Fruit fly (Drosophila melanogaster) whole organism, embryonic: ENCODE data around the gene dlg1.

ENCODE experiments used
- Awh ChIP-seq: fragments of 200-800 bp; sonication (Bioruptor generic); IDR thresholded peaks from 2 replicates; pipeline ENCODE4, ENCODE4 v1.3.6; 2022; ENCODE audit warnings: missing biosample characterization, missing genetic modification characterization
- CG10321 ChIP-seq: fragments of 200-800 bp; sonication (Bioruptor generic); IDR thresholded peaks from 2 replicates; pipeline ENCODE4 v1.3.6; 2022; ENCODE audit warnings: missing biosample characterization, missing genetic modification characterization
- CG11456 ChIP-seq: fragments of 200-800 bp; sonication (Bioruptor generic); IDR thresholded peaks from 3 replicates; pipeline ENCODE4 v1.3.6; 2022; ENCODE audit warnings: missing biosample characterization, missing genetic modification characterization
- CG11560 ChIP-seq: fragments of 200-800 bp; sonication (Bioruptor generic); IDR thresholded peaks from 3 replicates; pipeline ENCODE4 v1.3.6; 2022; ENCODE audit warnings: missing biosample characterization, missing genetic modification characterization
- CG11695 ChIP-seq: fragments of 200-800 bp; sonication (Bioruptor generic); IDR thresholded peaks from 3 replicates; pipeline ENCODE4 v1.3.6; 2022; ENCODE audit warnings: missing biosample characterization, missing genetic modification characterization
- CG12659 ChIP-seq: fragments of 200-800 bp; sonication (Bioruptor generic); optimal IDR thresholded peaks from 3 replicates; lab custom pipeline; 2017; ENCODE audit warnings: mild to moderate bottlenecking, missing biosample characterization, missing genetic modification reagents, missing genetic modification characterization
- CG13775 ChIP-seq: fragments of 200-800 bp; sonication (Bioruptor generic); optimal IDR thresholded peaks from 3 replicates; lab custom pipeline; 2017; ENCODE audit warnings: missing biosample characterization, mild to moderate bottlenecking, missing genetic modification characterization
- CG13894 ChIP-seq: fragments of 200-800 bp; sonication (Bioruptor generic); optimal IDR thresholded peaks from 3 replicates; lab custom pipeline; 2018; ENCODE audit warnings: missing biosample characterization, mild to moderate bottlenecking, missing genetic modification characterization, moderate library complexity
- CG14710 ChIP-seq: fragments of 200-800 bp; sonication (Bioruptor generic); optimal IDR thresholded peaks from 3 replicates; lab custom pipeline; 2019; ENCODE audit warnings: missing biosample characterization, mild to moderate bottlenecking, missing genetic modification characterization, moderate library complexity
- CG15696 ChIP-seq: fragments of 200-800 bp; sonication (Bioruptor generic); optimal IDR thresholded peaks from 2 replicates; lab custom pipeline; 2019; ENCODE audit warnings: missing biosample characterization, mild to moderate bottlenecking, missing genetic modification characterization, moderate library complexity
- CG1792 ChIP-seq: fragments of 200-800 bp; sonication (Bioruptor generic); optimal IDR thresholded peaks from 2 replicates; lab custom pipeline; 2016; ENCODE audit warnings: missing biosample characterization, missing genetic modification characterization
- CG2202 ChIP-seq: fragments of 200-800 bp; sonication (Bioruptor generic); optimal IDR thresholded peaks from 2 replicates; lab custom pipeline; 2018; ENCODE audit warnings: missing biosample characterization, mild to moderate bottlenecking, missing genetic modification characterization
- CG31388 ChIP-seq: fragments of 200-800 bp; sonication (Bioruptor generic); optimal IDR thresholded peaks from 2 replicates; lab custom pipeline; 2016; ENCODE audit warnings: missing biosample characterization, missing genetic modification characterization
- CG34224 ChIP-seq: fragments of 200-800 bp; sonication (Bioruptor generic); IDR thresholded peaks from 3 replicates; pipeline ENCODE4 v1.3.6; 2022; ENCODE audit warnings: missing biosample characterization, missing genetic modification characterization; ENCODE audit not compliant: partially characterized antibody
- CG4854 ChIP-seq: fragments of 200-800 bp; sonication (Bioruptor generic); optimal IDR thresholded peaks from 2 replicates; lab custom pipeline; 2016; ENCODE audit warnings: missing biosample characterization, missing genetic modification characterization, inconsistent platforms
- CG6689 ChIP-seq: fragments of 200-800 bp; sonication (Bioruptor generic); IDR thresholded peaks from 2 replicates; pipeline ENCODE4 v1.3.6; 2022; ENCODE audit warnings: missing biosample characterization, missing genetic modification characterization
- CG6854 ChIP-seq: fragments of 200-800 bp; sonication (Bioruptor generic); optimal IDR thresholded peaks from 3 replicates; lab custom pipeline; 2017; ENCODE audit warnings: missing biosample characterization, mild to moderate bottlenecking, missing genetic modification characterization
- CG7357 ChIP-seq: fragments of 200-800 bp; sonication (Bioruptor generic); IDR thresholded peaks from 3 replicates; pipeline ENCODE4 v1.3.6; 2022; ENCODE audit warnings: missing biosample characterization, missing genetic modification characterization
- CG7839 ChIP-seq: fragments of 200-800 bp; sonication (Bioruptor generic); optimal IDR thresholded peaks from 3 replicates; lab custom pipeline; 2018; ENCODE audit warnings: missing biosample characterization, mild to moderate bottlenecking, missing genetic modification characterization, moderate library complexity
- CG9215 ChIP-seq: fragments of 200-800 bp; sonication (Bioruptor generic); IDR thresholded peaks from 2 replicates; pipeline ENCODE4 v1.3.6; 2022; ENCODE audit warnings: missing biosample characterization, missing genetic modification characterization
- CoRest ChIP-seq: fragments of 200-800 bp; sonication (Bioruptor generic); optimal IDR thresholded peaks from 3 replicates; lab custom pipeline; 2018; ENCODE audit warnings: missing biosample characterization, mild to moderate bottlenecking, missing genetic modification characterization, moderate library complexity
- Dbx ChIP-seq: fragments of 200-800 bp; sonication (Bioruptor generic); IDR thresholded peaks from 3 replicates; pipeline ENCODE4 v1.3.6; 2022; ENCODE audit warnings: missing biosample characterization, missing genetic modification characterization
- Dfd ChIP-seq, 2 experiments: fragments of >200 bp; optimal IDR thresholded peaks; 2 replicates each; lab custom pipeline; 2017; ENCODE audit warnings: missing biosample characterization in 2 of 2, missing genetic modification characterization in 2 of 2
- Hr39 ChIP-seq: fragments of >200 bp; optimal IDR thresholded peaks from 2 replicates; lab custom pipeline; 2017
- Kr ChIP-seq: fragments of 200-800 bp; sonication (Bioruptor generic); optimal IDR thresholded peaks from 2 replicates; lab custom pipeline; 2017; ENCODE audit warnings: missing biosample characterization, mild to moderate bottlenecking, missing genetic modification characterization
- MESR4 ChIP-seq: fragments of 200-800 bp; sonication (Bioruptor generic); optimal IDR thresholded peaks from 2 replicates; lab custom pipeline; 2018; ENCODE audit warnings: missing biosample characterization, mild to moderate bottlenecking, missing genetic modification characterization, moderate library complexity
- Rx ChIP-seq: fragments of 200-800 bp; sonication (Bioruptor generic); IDR thresholded peaks from 2 replicates; pipeline ENCODE4 v1.3.6; 2022; ENCODE audit warnings: missing biosample characterization, missing genetic modification characterization
- Spps ChIP-seq: fragments of 200-800 bp; sonication (Bioruptor generic); optimal IDR thresholded peaks from 2 replicates; lab custom pipeline; 2018; ENCODE audit warnings: missing biosample characterization, mild to moderate bottlenecking, missing genetic modification characterization
- Trl ChIP-seq, 3 experiments: fragments of >200 bp in 2 of 3; fragments of 200-800 bp in 1 of 3; sonication (Bioruptor generic) in 1 of 3; optimal IDR thresholded peaks; 2 replicates in 1 of 3; 3 replicates in 2 of 3; lab custom pipeline; 2016 to 2017; ENCODE audit warnings: missing biosample characterization in 1 of 3, missing genetic modification characterization in 1 of 3
- amos ChIP-seq: fragments of 200-800 bp; sonication (Bioruptor generic); IDR thresholded peaks from 2 replicates; pipeline ENCODE4 v1.3.6; 2022; ENCODE audit warnings: missing biosample characterization, missing genetic modification characterization; ENCODE audit not compliant: partially characterized antibody
- ap ChIP-seq: fragments of 200-800 bp; sonication (Bioruptor generic); IDR thresholded peaks from 2 replicates; pipeline ENCODE4 v1.3.6; 2022; ENCODE audit warnings: missing biosample characterization, missing genetic modification characterization
- bowl ChIP-seq: fragments of 200-800 bp; sonication (Bioruptor generic); IDR thresholded peaks from 2 replicates; pipeline ENCODE4 v1.3.6; 2022; ENCODE audit warnings: missing biosample characterization, missing genetic modification characterization
- cwo ChIP-seq: fragments of 200-800 bp; sonication (Bioruptor generic); optimal IDR thresholded peaks from 3 replicates; lab custom pipeline; 2017; ENCODE audit warnings: missing biosample characterization, missing genetic modification characterization, mild to moderate bottlenecking, moderate library complexity, missing genetic modification reagents
- da ChIP-seq: fragments of 200-800 bp; sonication (Bioruptor generic); optimal IDR thresholded peaks from 2 replicates; lab custom pipeline; 2016; ENCODE audit warnings: missing biosample characterization, missing genetic modification characterization
- dati ChIP-seq: fragments of 200-800 bp; sonication (Bioruptor generic); IDR thresholded peaks from 2 replicates; pipeline ENCODE4 v1.3.6; 2022; ENCODE audit warnings: missing biosample characterization, missing genetic modification characterization
- dmrt11E ChIP-seq: fragments of 200-800 bp; sonication (Bioruptor generic); optimal IDR thresholded peaks from 3 replicates; lab custom pipeline; 2018; ENCODE audit warnings: missing biosample characterization, mild to moderate bottlenecking, missing genetic modification characterization, moderate library complexity
- emc ChIP-seq: fragments of 200-800 bp; sonication (Bioruptor generic); optimal IDR thresholded peaks from 2 replicates; lab custom pipeline; 2016; ENCODE audit warnings: missing biosample characterization, missing genetic modification characterization
- fd102C ChIP-seq: fragments of 200-800 bp; sonication (Bioruptor generic); optimal IDR thresholded peaks from 2 replicates; lab custom pipeline; 2018; ENCODE audit warnings: missing biosample characterization, mild to moderate bottlenecking, missing genetic modification characterization, moderate library complexity
- gcm2 ChIP-seq: fragments of 200-800 bp; sonication (Bioruptor generic); optimal IDR thresholded peaks from 2 replicates; lab custom pipeline; 2016; ENCODE audit warnings: missing biosample characterization, missing genetic modification characterization
- hbn ChIP-seq: fragments of 200-800 bp; sonication (Bioruptor generic); IDR thresholded peaks from 2 replicates; pipeline ENCODE4 v1.3.6; 2022; ENCODE audit warnings: missing biosample characterization, missing genetic modification characterization; ENCODE audit not compliant: partially characterized antibody
- lmd ChIP-seq: fragments of 200-800 bp; sonication (Bioruptor generic); IDR thresholded peaks from 2 replicates; pipeline ENCODE4 v1.3.6; 2022; ENCODE audit warnings: missing biosample characterization, missing genetic modification characterization
- onecut ChIP-seq: fragments of 200-800 bp; sonication (Bioruptor generic); IDR thresholded peaks from 2 replicates; pipeline ENCODE4 v1.3.6; 2022; ENCODE audit warnings: missing biosample characterization, missing genetic modification characterization
- phol ChIP-seq: fragments of 200-800 bp; sonication (Bioruptor generic); optimal IDR thresholded peaks from 3 replicates; lab custom pipeline; 2018; ENCODE audit warnings: missing biosample characterization, mild to moderate bottlenecking, missing genetic modification characterization, moderate library complexity
- ranshi ChIP-seq: fragments of 200-800 bp; sonication (Bioruptor generic); IDR thresholded peaks from 2 replicates; pipeline ENCODE4 v1.3.6; 2022; ENCODE audit warnings: missing biosample characterization, missing genetic modification characterization
- seq ChIP-seq: fragments of 200-800 bp; sonication (Bioruptor generic); IDR thresholded peaks from 2 replicates; pipeline ENCODE4 v1.3.6; 2022; ENCODE audit warnings: missing biosample characterization, missing genetic modification characterization
- sr ChIP-seq: fragments of 200-800 bp; sonication (Bioruptor generic); IDR thresholded peaks from 3 replicates; pipeline ENCODE4 v1.3.6; 2022; ENCODE audit warnings: missing biosample characterization, missing genetic modification characterization
- tgo ChIP-seq: fragments of 200-800 bp; sonication (Bioruptor generic); IDR thresholded peaks from 3 replicates; pipeline ENCODE4 v1.3.6; 2022; ENCODE audit warnings: missing biosample characterization, missing genetic modification characterization
- tll ChIP-seq, 2 experiments: fragments of 200-800 bp in 1 of 2; fragments of >200 bp in 1 of 2; sonication (Bioruptor generic) in 1 of 2; optimal IDR thresholded peaks; 2 replicates each; lab custom pipeline; 2017 to 2019; ENCODE audit warnings: missing biosample characterization in 2 of 2, missing genetic modification characterization in 2 of 2, mild to moderate bottlenecking in 1 of 2, moderate library complexity in 1 of 2
- unc-4 ChIP-seq: fragments of 200-800 bp; sonication (Bioruptor generic); IDR thresholded peaks from 2 replicates; pipeline ENCODE4 v1.3.6; 2022; ENCODE audit warnings: missing biosample characterization, missing genetic modification characterization; ENCODE audit not compliant: partially characterized antibody
- zen ChIP-seq: fragments of 200-800 bp; sonication (Bioruptor generic); optimal IDR thresholded peaks from 3 replicates; lab custom pipeline; 2018; ENCODE audit warnings: missing biosample characterization, mild to moderate bottlenecking, missing genetic modification characterization, moderate library complexity

The dlg1 gene

DNA sequence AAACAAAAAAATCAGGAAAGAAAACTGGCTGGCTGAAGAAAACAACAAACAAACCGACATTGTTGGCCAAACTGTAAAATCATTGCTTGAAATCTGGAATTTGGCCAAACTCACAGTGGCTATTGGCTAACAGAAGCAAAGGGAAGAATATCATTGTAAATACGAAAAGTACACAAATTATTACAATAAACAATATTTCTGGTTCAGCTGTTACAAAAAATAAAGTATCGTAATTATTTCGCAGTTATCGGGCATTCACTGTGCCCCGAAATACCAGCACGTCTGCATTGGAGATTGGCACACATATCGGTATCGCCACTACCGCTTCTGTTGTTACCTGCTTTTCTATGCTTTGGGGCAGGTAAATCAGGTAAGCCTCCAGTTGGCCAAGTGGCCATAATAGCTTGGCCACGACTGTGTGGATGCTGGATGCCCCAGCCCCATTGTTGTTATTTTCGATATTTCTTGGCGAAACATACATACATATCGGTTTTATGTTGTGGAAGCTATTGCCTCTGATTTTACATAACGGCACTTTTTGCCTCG, 81.6 kb downstream of the dlg1 start (continued):
- TF ChIP-seq unc-4 (GFP tag; lab: Robert Waterston, UW) (no peak), CG12659 (GFP tag; lab: Kevin White, UChicago) (peak; percentile 31), emc (no peak), onecut (peak; percentile 45), CG31388 (GFP tag; lab: Kevin White, UChicago) (no peak), cwo (GFP tag; lab: Kevin White, UChicago) (peak; percentile 19), CG2202 (tag; lab: Kevin White, UChicago) (no peak), Dbx (GFP tag; lab: Robert Waterston, UW) (peak; percentile 33; the same call in 1 of the 3 replicates), fd102C (GFP tag; lab: Kevin White, UChicago) (no peak), zen (tag; lab: Kevin White, UChicago) (peak; percentile 26), Awh (GFP tag; lab: Robert Waterston, UW) (0 out of 2 replicates have a peak, but pooled peaks have one; percentile 8), Hr39 (no peak), CG11456 (GFP tag; lab: Robert Waterston, UW) (peak; percentile 56; the same call in 2 of the 3 replicates), dati (GFP tag; lab: Robert Waterston, UW) (no peak), tll (GFP tag; optimal IDR thresholded peaks at IDR 0.05; lab: Kevin White, UChicago) (no peak), seq (GFP tag; lab: Robert Waterston, UW) (no peak), sr (no peak), CG6689 (GFP tag; lab: Robert Waterston, UW) (peak; percentile 63), MESR4 (GFP tag; lab: Kevin White, UChicago) (no peak), hbn (no peak), CG13894 (tag; lab: Kevin White, UChicago) (peak; percentile 12), CG7839 (tag; lab: Kevin White, UChicago) (peak; percentile 60), lmd (GFP tag; lab: Robert Waterston, UW) (peak; percentile 69), CG34224 (no peak), Rx (GFP tag; lab: Robert Waterston, UW) (no peak), CG11560 (tag; lab: Robert Waterston, UW) (0 out of 3 replicates have a peak, but pooled peaks have one; percentile 46), CG11695 (GFP tag; lab: Robert Waterston, UW) (0 out of 3 replicates have a peak, but pooled peaks have one; percentile 23), phol (tag; lab: Kevin White, UChicago) (peak; percentile 25), CG4854 (peak; percentile 30), CG9215 (GFP tag; lab: Robert Waterston, UW) (peak; percentile 52; the same call in 1 of the 2 replicates), bowl (GFP tag; lab: Robert Waterston, UW) (no peak), Dfd (GFP tag; optimal IDR thresholded peaks at IDR 0.05; lab: Kevin White, UChicago) (no peak), tgo (GFP tag; lab: Robert Waterston, UW) (peak; percentile 63), ranshi (GFP tag; lab: Robert Waterston, UW) (peak; percentile 54), CG7357 (GFP tag; lab: Robert Waterston, UW) (peak; percentile 27; the same call in 1 of the 3 replicates), Trl (optimal IDR thresholded peaks at IDR 0.05; lab: Kevin White, UChicago) (no peak), Trl (GFP tag; optimal IDR thresholded peaks at IDR 0.05; lab: Kevin White, UChicago) (no peak), Spps (no peak), CG15696 (tag; lab: Kevin White, UChicago) (no peak), gcm2 (GFP tag; lab: Kevin White, UChicago) (no peak), Kr (no peak), CG14710 (tag; lab: Kevin White, UChicago) (no peak), CG10321 (GFP tag; lab: Robert Waterston, UW) (no peak), ap (GFP tag; lab: Robert Waterston, UW) (peak; percentile 37; the same call in 1 of the 2 replicates), da (GFP tag; lab: Kevin White, UChicago) (no peak), CG6854 (no peak), dmrt11E (no peak), CoRest (tag; lab: Kevin White, UChicago) (peak; percentile 18), CG1792 (GFP tag; lab: Kevin White, UChicago) (peak; percentile 24), amos (GFP tag; lab: Robert Waterston, UW) (no peak), CG13775 (GFP tag; lab: Kevin White, UChicago) (no peak)
